Worm (Caenorhabditis elegans): ENCODE results near the gene F16G10.13.

DNA sequence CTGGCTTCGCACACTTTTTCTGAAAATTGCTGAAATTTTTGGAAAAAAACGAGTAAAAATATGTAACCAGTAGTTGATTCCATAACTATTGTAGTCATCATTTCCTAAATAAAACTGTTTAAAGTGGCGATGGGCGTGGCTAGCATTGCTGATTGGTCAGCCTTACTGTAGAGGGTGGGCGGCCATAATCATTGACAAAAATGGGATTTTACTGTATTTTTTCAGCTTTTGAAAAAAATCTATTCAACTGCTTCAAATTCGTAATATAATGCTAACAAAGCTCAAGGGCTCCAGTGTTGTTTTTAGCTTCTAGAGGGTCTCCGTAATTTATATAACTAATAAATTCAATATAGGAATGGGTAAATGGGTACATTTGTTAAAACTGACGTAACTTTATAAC is 15.6 kb downstream of the F16G10.13 start, which contains the start of gene F16G10.7:
- no peak for TF ChIP-seq dao-5 (tag; optimal IDR thresholded peaks at IDR 0.05)
- TF ChIP-seq W03F9.2 (tag; optimal IDR thresholded peaks at IDR 0.05) = no peak

All from whole organism, L4/young adult.